Worm (Caenorhabditis elegans): ENCODE results near the gene srw-130.

DNA sequence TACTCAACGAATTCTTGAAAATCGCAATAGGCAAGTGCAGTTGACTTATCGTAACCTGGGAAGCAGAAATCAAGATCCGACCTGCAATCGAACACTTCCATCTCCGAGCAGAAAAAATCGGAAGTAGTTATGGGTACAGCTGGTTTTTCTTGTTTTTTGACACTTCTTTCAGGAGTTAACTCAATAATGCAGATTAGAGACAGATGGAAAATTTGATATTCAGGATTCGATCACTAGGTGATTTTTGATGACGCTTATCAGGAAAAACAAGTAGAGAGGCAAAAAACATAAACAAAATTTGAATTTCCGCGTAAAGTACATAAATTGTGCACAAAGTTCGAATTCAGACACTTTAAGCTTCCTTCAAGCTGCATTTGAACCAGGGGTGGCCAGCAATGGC lies at the start of gene srw-130:
- no peak for TF ChIP-seq flt-1 (GFP tag; IDR thresholded peaks at IDR 0.05)
- no peak for TF ChIP-seq ref-1 (GFP tag; conservative IDR thresholded peaks at IDR 0.05)

Measured in whole organism, midembryonic.